Worm (Caenorhabditis elegans): ENCODE measurements around the gene bcc-1.

ce11 chrIV:11078482-11078881 is 13.9 kb downstream of the bcc-1 start, which contains the start of gene Y5F2A.4:
- TF ChIP-seq aly-2 (tag; optimal IDR thresholded peaks at IDR 0.05) (no peak), elt-2 (tag; optimal IDR thresholded peaks at IDR 0.05) (no peak), egl-13 (tag; optimal IDR thresholded peaks at IDR 0.05) (no peak), nhr-11 (tag; optimal IDR thresholded peaks at IDR 0.05) (no peak), nhr-77 (tag; optimal IDR thresholded peaks at IDR 0.05) (no peak), lin-14 (GFP tag; optimal IDR thresholded peaks at IDR 0.05) (no peak), lin-39 (tag; optimal IDR thresholded peaks at IDR 0.05) (no peak), ets-5 (GFP tag; IDR thresholded peaks at IDR 0.05) (no peak), mab-9 (GFP tag; IDR thresholded peaks at IDR 0.05) (no peak), fkh-8 (tag; optimal IDR thresholded peaks at IDR 0.05) (no peak), ceh-82 (tag; optimal IDR thresholded peaks at IDR 0.05) (no peak), jun-1 (tag; optimal IDR thresholded peaks at IDR 0.05) (no peak), fos-1 (tag; optimal IDR thresholded peaks at IDR 0.05) (no peak), ama-1 (optimal IDR thresholded peaks at IDR 0.05) (no peak)

Measured in whole organism, L1 larva.